Fruit fly (Drosophila melanogaster): ENCODE measurements around the gene pll.

Gene pll

dm6 chr3R:27253136-27253920, at the start of gene pll (continued):
- peak; percentile 71 for TF ChIP-seq bcd (GFP tag; optimal IDR thresholded peaks at IDR 0.05)
- peak; percentile 76 for TF ChIP-seq Taf1 (GFP tag; IDR thresholded peaks at IDR 0.05)
- peak; percentile 41 for TF ChIP-seq CG10462 (GFP tag; optimal IDR thresholded peaks at IDR 0.05)
- peak; percentile 43 for TF ChIP-seq CG3995 (GFP tag; optimal IDR thresholded peaks at IDR 0.05)
- peak; percentile 24 for TF ChIP-seq mirr (GFP tag; optimal IDR thresholded peaks at IDR 0.05)
- TF ChIP-seq esg (GFP tag; conservative IDR thresholded peaks at IDR 0.05), result peak; percentile 83
- TF ChIP-seq Nf-YC (tag; optimal IDR thresholded peaks at IDR 0.05), result peak; percentile 71
- no peak for TF ChIP-seq ato (GFP tag; IDR thresholded peaks at IDR 0.05; ENCODE audit: partially characterized antibody)
- TF ChIP-seq lilli (GFP tag; optimal IDR thresholded peaks at IDR 0.05), result peak; percentile 89
- TF ChIP-seq CG1792 (GFP tag; optimal IDR thresholded peaks at IDR 0.05), result peak; percentile 26
- TF ChIP-seq oc (tag; optimal IDR thresholded peaks at IDR 0.05), result peak; percentile 69
- peak; percentile 42 for TF ChIP-seq CG10565 (GFP tag; optimal IDR thresholded peaks at IDR 0.05)
- peak; percentile 18 for TF ChIP-seq D (optimal IDR thresholded peaks at IDR 0.05)
- TF ChIP-seq D (GFP tag; optimal IDR thresholded peaks at IDR 0.05), result peak; percentile 46
- TF ChIP-seq Ssrp (tag; optimal IDR thresholded peaks at IDR 0.05), result peak; percentile 70
- TF ChIP-seq trem (tag; optimal IDR thresholded peaks at IDR 0.05), result peak; percentile 93
- peak; percentile 75 for TF ChIP-seq cg (GFP tag; optimal IDR thresholded peaks at IDR 0.05)
- peak; percentile 81 for TF ChIP-seq CG4404 (GFP tag; IDR thresholded peaks at IDR 0.05)
- TF ChIP-seq BtbVII (GFP tag; optimal IDR thresholded peaks at IDR 0.05), result peak; percentile 34
- peak; percentile 86 for TF ChIP-seq Ada2b (GFP tag; IDR thresholded peaks at IDR 0.05)
- no peak for TF ChIP-seq tap (tag; optimal IDR thresholded peaks at IDR 0.05)
- peak; percentile 87 for TF ChIP-seq CG15269 (tag; optimal IDR thresholded peaks at IDR 0.05)
- peak; percentile 40 for TF ChIP-seq CrebB (tag; optimal IDR thresholded peaks at IDR 0.05)
- TF ChIP-seq CG7839 (tag; optimal IDR thresholded peaks at IDR 0.05), result no peak
- peak; percentile 48 for TF ChIP-seq CG3065 (GFP tag; optimal IDR thresholded peaks at IDR 0.05)
- TF ChIP-seq CG12769 (tag; optimal IDR thresholded peaks at IDR 0.05), result no peak
- peak; percentile 6 for TF ChIP-seq ab (GFP tag; optimal IDR thresholded peaks at IDR 0.05)
- TF ChIP-seq corto (GFP tag; optimal IDR thresholded peaks at IDR 0.05), result no peak
- peak; percentile 44 for TF ChIP-seq CG31388 (GFP tag; optimal IDR thresholded peaks at IDR 0.05)
- 0 out of 2 replicates have a peak, but pooled peaks have one; percentile 45 for TF ChIP-seq CG10321 (GFP tag; IDR thresholded peaks at IDR 0.05)
- peak; percentile 89 for TF ChIP-seq MBD-R2 (GFP tag; IDR thresholded peaks at IDR 0.05)
- TF ChIP-seq CG8765 (GFP tag; IDR thresholded peaks at IDR 0.05), result peak; percentile 61; the same call in 1 of the 2 replicates
- no peak for TF ChIP-seq sna (GFP tag; IDR thresholded peaks at IDR 0.05; ENCODE audit: partially characterized antibody)
- TF ChIP-seq Pdp1 (GFP tag; optimal IDR thresholded peaks at IDR 0.05), result peak; percentile 67 to 92
- TF ChIP-seq Awh (GFP tag; IDR thresholded peaks at IDR 0.05), result peak; percentile 84
- TF ChIP-seq CG7928 (GFP tag; optimal IDR thresholded peaks at IDR 0.05), result peak; percentile 35
- TF ChIP-seq CG2889 (GFP tag; IDR thresholded peaks at IDR 0.05), result peak; percentile 84
- TF ChIP-seq prd (optimal IDR thresholded peaks at IDR 0.05), result no peak
- TF ChIP-seq prd (GFP tag; IDR thresholded peaks at IDR 0.05), result peak; percentile 91
- TF ChIP-seq CG6175 (GFP tag; IDR thresholded peaks at IDR 0.05), result peak; percentile 72; the same call in 2 of the 3 replicates
- TF ChIP-seq H15 (GFP tag; IDR thresholded peaks at IDR 0.05), result peak; percentile 82
- peak; percentile 86 for TF ChIP-seq lab (GFP tag; optimal IDR thresholded peaks at IDR 0.05)
- TF ChIP-seq slbo (GFP tag; IDR thresholded peaks at IDR 0.05), result peak; percentile 96
- no peak for TF ChIP-seq D19B (GFP tag; optimal IDR thresholded peaks at IDR 0.05)
- TF ChIP-seq fd96Cb (tag; optimal IDR thresholded peaks at IDR 0.05), result peak; percentile 75
- peak; percentile 75 for TF ChIP-seq CG10654 (GFP tag; optimal IDR thresholded peaks at IDR 0.05)
- peak; percentile 94 for TF ChIP-seq sens (GFP tag)
- TF ChIP-seq ind (GFP tag; optimal IDR thresholded peaks at IDR 0.05), result peak; percentile 83
- peak; percentile 29; the same call in 1 of the 3 replicates for TF ChIP-seq CG16813 (GFP tag; IDR thresholded peaks at IDR 0.05; ENCODE audit: partially characterized antibody)

All from whole organism, embryonic.